Fruit fly (Drosophila melanogaster) whole organism, prepupa: ENCODE results near the gene RanBP3.

ENCODE experiments used
- CG15336 ChIP-seq: fragments of 200-800 bp; sonication (Bioruptor generic); IDR thresholded peaks from 2 replicates; pipeline ENCODE4 v1.3.6; 2022; ENCODE audit warnings: missing biosample characterization, missing genetic modification characterization
- CG16779 ChIP-seq: fragments of 200-800 bp; sonication (Bioruptor generic); optimal IDR thresholded peaks from 3 replicates; lab custom pipeline; 2017; ENCODE audit warnings: missing biosample characterization, mild to moderate bottlenecking, missing genetic modification characterization
- CG3032 ChIP-seq: fragments of 200-800 bp; optimal IDR thresholded peaks from 2 replicates; lab custom pipeline; 2019; ENCODE audit warnings: missing biosample characterization, mild to moderate bottlenecking, missing genetic modification characterization, moderate library complexity
- CG32006 ChIP-seq: fragments of 200-800 bp; sonication (Bioruptor generic); optimal IDR thresholded peaks from 3 replicates; lab custom pipeline; 2017; ENCODE audit warnings: missing biosample characterization, mild to moderate bottlenecking, missing genetic modification characterization
- CG34406 ChIP-seq: fragments of 200-800 bp; sonication (Bioruptor generic); optimal IDR thresholded peaks from 3 replicates; lab custom pipeline; 2016; ENCODE audit warnings: missing biosample characterization, missing genetic modification characterization
- CG3919 ChIP-seq: fragments of 200-800 bp; sonication (Bioruptor generic); optimal IDR thresholded peaks from 3 replicates; lab custom pipeline; 2016; ENCODE audit warnings: missing biosample characterization, missing genetic modification characterization
- CG4318 ChIP-seq: fragments of 200-800 bp; sonication (Bioruptor generic); optimal IDR thresholded peaks from 3 replicates; lab custom pipeline; 2017; ENCODE audit warnings: missing biosample characterization, mild to moderate bottlenecking, missing genetic modification characterization
- CG6163 ChIP-seq: fragments of 200-800 bp; sonication (Bioruptor generic); IDR thresholded peaks from 3 replicates; pipeline ENCODE4 v1.3.6; 2022; ENCODE audit warnings: missing biosample characterization, missing genetic modification characterization
- CG6276 ChIP-seq: fragments of 200-800 bp; sonication (Bioruptor generic); optimal IDR thresholded peaks from 2 replicates; lab custom pipeline; 2017; ENCODE audit warnings: missing biosample characterization, mild to moderate bottlenecking, missing genetic modification characterization
- CG6792 ChIP-seq: fragments of 200-800 bp; sonication (Bioruptor generic); optimal IDR thresholded peaks from 3 replicates; lab custom pipeline; 2016; ENCODE audit warnings: missing biosample characterization, missing genetic modification characterization
- CG6808 ChIP-seq: fragments of 200-800 bp; sonication (Bioruptor generic); optimal IDR thresholded peaks from 3 replicates; lab custom pipeline; 2017; ENCODE audit warnings: missing biosample characterization, missing genetic modification characterization, mild to moderate bottlenecking, moderate library complexity, missing genetic modification reagents
- CG8119 ChIP-seq: fragments of 200-800 bp; sonication (Bioruptor generic); IDR thresholded peaks from 3 replicates; pipeline ENCODE4 v1.3.6; 2022; ENCODE audit warnings: missing biosample characterization, missing genetic modification characterization
- CG8319 ChIP-seq: fragments of 200-800 bp; sonication (Bioruptor generic); optimal IDR thresholded peaks from 3 replicates; lab custom pipeline; 2016; ENCODE audit warnings: missing biosample characterization, missing genetic modification characterization
- CG8632 ChIP-seq: fragments of 200-800 bp; sonication (Bioruptor generic); optimal IDR thresholded peaks from 3 replicates; lab custom pipeline; 2016; ENCODE audit warnings: missing biosample characterization, missing genetic modification characterization
- CG9139 ChIP-seq: fragments of 200-800 bp; sonication (Bioruptor generic); optimal IDR thresholded peaks from 3 replicates; lab custom pipeline; 2017; ENCODE audit warnings: missing biosample characterization, mild to moderate bottlenecking, missing genetic modification characterization
- Eip75B ChIP-seq: fragments of 200-800 bp; sonication (Bioruptor generic); optimal IDR thresholded peaks from 3 replicates; lab custom pipeline; 2016; ENCODE audit warnings: missing biosample characterization, missing genetic modification characterization
- Eip78C ChIP-seq: fragments of 200-800 bp; sonication (Bioruptor generic); peaks from one replicate; lab custom pipeline; 2016; ENCODE audit warnings: missing biosample characterization, missing genetic modification characterization
- Eip93F ChIP-seq: fragments of 200-800 bp; sonication (Bioruptor generic); optimal IDR thresholded peaks from 2 replicates; lab custom pipeline; 2016; ENCODE audit warnings: missing biosample characterization, mild to moderate bottlenecking, missing genetic modification characterization
- Hr4 ChIP-seq: fragments of 200-800 bp; sonication (Bioruptor generic); optimal IDR thresholded peaks from 3 replicates; lab custom pipeline; 2016; ENCODE audit warnings: missing biosample characterization, missing genetic modification characterization
- Lpt ChIP-seq: fragments of 200-800 bp; sonication (Bioruptor generic); optimal IDR thresholded peaks from 3 replicates; lab custom pipeline; 2016; ENCODE audit warnings: missing biosample characterization, missing genetic modification characterization
- Met ChIP-seq: fragments of 200-800 bp; sonication (Bioruptor generic); optimal IDR thresholded peaks from 3 replicates; lab custom pipeline; 2016; ENCODE audit warnings: missing biosample characterization, missing genetic modification characterization
- OdsH ChIP-seq: fragments of 200-800 bp; sonication (Bioruptor generic); optimal IDR thresholded peaks from 3 replicates; lab custom pipeline; 2016; ENCODE audit warnings: missing biosample characterization, missing genetic modification characterization
- Smox ChIP-seq: fragments of 200-800 bp; sonication (Bioruptor generic); optimal IDR thresholded peaks from 3 replicates; lab custom pipeline; 2016; ENCODE audit warnings: missing biosample characterization, missing genetic modification characterization
- achi ChIP-seq: fragments of 200-800 bp; sonication (Bioruptor generic); optimal IDR thresholded peaks from 3 replicates; lab custom pipeline; 2016; ENCODE audit warnings: missing biosample characterization, missing genetic modification characterization
- acj6 ChIP-seq: fragments of 200-800 bp; sonication (Bioruptor generic); optimal IDR thresholded peaks from 3 replicates; lab custom pipeline; 2016; ENCODE audit warnings: missing biosample characterization, missing genetic modification characterization
- dac ChIP-seq: fragments of 200-800 bp; sonication (Bioruptor generic); optimal IDR thresholded peaks from 2 replicates; lab custom pipeline; 2017; ENCODE audit warnings: missing biosample characterization, mild to moderate bottlenecking, missing genetic modification characterization
- dsx ChIP-seq: fragments of 200-800 bp; optimal IDR thresholded peaks from 3 replicates; lab custom pipeline; 2019; ENCODE audit warnings: missing biosample characterization, mild to moderate bottlenecking, missing genetic modification characterization, moderate library complexity; ENCODE audit not compliant: poor library complexity, severe bottlenecking
- eg ChIP-seq: fragments of 200-800 bp; sonication (Bioruptor generic); IDR thresholded peaks from 3 replicates; pipeline ENCODE4 v1.3.6; 2022; ENCODE audit warnings: missing biosample characterization, missing genetic modification characterization
- fkh ChIP-seq: fragments of 200-800 bp; sonication (Bioruptor generic); optimal IDR thresholded peaks from 3 replicates; lab custom pipeline; 2017; ENCODE audit warnings: missing biosample characterization, mild to moderate bottlenecking, missing genetic modification characterization, moderate library complexity
- net ChIP-seq: fragments of 200-800 bp; sonication (Bioruptor generic); optimal IDR thresholded peaks from 3 replicates; lab custom pipeline; 2016; ENCODE audit warnings: missing biosample characterization, missing genetic modification characterization
- pdm3 ChIP-seq: fragments of 200-800 bp; sonication (Bioruptor generic); optimal IDR thresholded peaks from 3 replicates; lab custom pipeline; 2016; ENCODE audit warnings: missing biosample characterization, missing genetic modification characterization
- salr ChIP-seq, 2 experiments: fragments of 200-800 bp; sonication (Bioruptor generic); optimal IDR thresholded peaks; 3 replicates each; lab custom pipeline; 2016 to 2018; ENCODE audit warnings: missing biosample characterization in 2 of 2, missing genetic modification characterization in 2 of 2, mild to moderate bottlenecking in 1 of 2
- spab ChIP-seq: fragments of 200-800 bp; sonication (Bioruptor generic); optimal IDR thresholded peaks from 2 replicates; lab custom pipeline; 2017; ENCODE audit warnings: missing biosample characterization, mild to moderate bottlenecking, missing genetic modification characterization, missing genetic modification reagents
- ss ChIP-seq, 2 experiments: fragments of 200-800 bp; sonication (Bioruptor generic); optimal IDR thresholded peaks; 2 replicates in 1 of 2; 3 replicates in 1 of 2; lab custom pipeline; 2017 to 2018; ENCODE audit warnings: mild to moderate bottlenecking in 2 of 2, missing biosample characterization in 2 of 2, missing genetic modification characterization in 2 of 2, moderate library complexity in 1 of 2
- vri ChIP-seq: fragments of 200-800 bp; sonication (Bioruptor generic); optimal IDR thresholded peaks from 3 replicates; lab custom pipeline; 2016; ENCODE audit warnings: missing biosample characterization, mild to moderate bottlenecking, missing genetic modification characterization

RanBP3 gene

dm6 chr3R:23737676-23738574 is 14.7 kb downstream of the RanBP3 start (continued):
- TF ChIP-seq CG32006 (GFP tag; lab: Kevin White, UChicago) (peak; percentile 81), CG9139 (peak; percentile 1), CG6808 (peak; percentile 55)

dm6 chr3R:23736365-23736764 is 16.3 kb downstream of the RanBP3 start:
- TF ChIP-seq Smox (GFP tag; lab: Kevin White, UChicago) = no peak
- peak; percentile 56 for TF ChIP-seq fkh (GFP tag; lab: Kevin White, UChicago)

dm6 chr3R:23735648-23736047 is 17.0 kb downstream of the RanBP3 start:
- TF ChIP-seq Eip75B (GFP tag; lab: Kevin White, UChicago) (no peak), dsx (GFP tag; lab: Kevin White, UChicago) (no peak), CG6163 (GFP tag; lab: Robert Waterston, UW) (0 out of 3 replicates have a peak, but pooled peaks have one; percentile 10), Eip78C (peak; percentile 36), ss (GFP tag; optimal IDR thresholded peaks at IDR 0.05; lab: Kevin White, UChicago) (peak in 1 of 2 experiments; percentile 11)

- TF ChIP-seq Lpt = peak; percentile 19
- peak; percentile 61 for TF ChIP-seq Eip78C
- 0 out of 3 replicates have a peak, but pooled peaks have one; percentile 36 for TF ChIP-seq CG6163 (GFP tag; lab: Robert Waterston, UW)
- TF ChIP-seq Eip93F (GFP tag; lab: Kevin White, UChicago) = no peak
- peak; percentile 40 for TF ChIP-seq CG6792 (GFP tag; lab: Kevin White, UChicago)
- peak; percentile 32 for TF ChIP-seq dsx (GFP tag; lab: Kevin White, UChicago)
- TF ChIP-seq OdsH (GFP tag; lab: Kevin White, UChicago) = peak; percentile 26
- peak; percentile 38 for TF ChIP-seq net (GFP tag; lab: Kevin White, UChicago)
- TF ChIP-seq CG3032 (tag; lab: Kevin White, UChicago) = no peak
- TF ChIP-seq acj6 (GFP tag; lab: Kevin White, UChicago) = no peak
- TF ChIP-seq CG15336 = peak; percentile 62
- peak; percentile 19 for TF ChIP-seq CG8632 (GFP tag; lab: Kevin White, UChicago)
- no peak for TF ChIP-seq CG8319 (GFP tag; lab: Kevin White, UChicago)
- TF ChIP-seq CG8119 (GFP tag; lab: Robert Waterston, UW) = peak; percentile 72
- peak; percentile 28 for TF ChIP-seq CG9139
- no peak for TF ChIP-seq vri (GFP tag; lab: Kevin White, UChicago)
- peak; percentile 35 for TF ChIP-seq CG34406
- TF ChIP-seq eg (GFP tag; lab: Robert Waterston, UW) = peak; percentile 65
- TF ChIP-seq dac (GFP tag; lab: Kevin White, UChicago) = peak; percentile 21
- peak; percentile 76 for TF ChIP-seq CG32006 (GFP tag; lab: Kevin White, UChicago)
- TF ChIP-seq CG3919 (GFP tag; lab: Kevin White, UChicago) = no peak
- peak; percentile 15 to 44 for TF ChIP-seq ss (GFP tag; optimal IDR thresholded peaks at IDR 0.05; lab: Kevin White, UChicago)
- TF ChIP-seq CG4318 (GFP tag; lab: Kevin White, UChicago) = peak; percentile 29
- TF ChIP-seq CG6808 = peak; percentile 14
- no peak for TF ChIP-seq Met
- peak; percentile 71 for TF ChIP-seq CG6276
- TF ChIP-seq Hr4 (GFP tag; lab: Kevin White, UChicago) = peak; percentile 69
- TF ChIP-seq Eip75B (GFP tag; lab: Kevin White, UChicago) = peak; percentile 37
- TF ChIP-seq pdm3 (GFP tag; lab: Kevin White, UChicago) = peak; percentile 23
- TF ChIP-seq achi (GFP tag; lab: Kevin White, UChicago) = peak; percentile 40
- TF ChIP-seq spab = peak; percentile 26
- TF ChIP-seq salr (GFP tag; optimal IDR thresholded peaks at IDR 0.05; lab: Kevin White, UChicago) = peak in 1 of 2 experiments; percentile 38
- peak; percentile 52 for TF ChIP-seq CG16779 (tag; lab: Kevin White, UChicago)
- TF ChIP-seq, all 60 proteins: peak for 26
Measured at dm6 chr3R:23734573-23735404, 17.8 kb downstream of the RanBP3 start.
